Fruit fly (Drosophila melanogaster) whole organism, embryonic: Measurements from ENCODE around the gene CG34301.

ENCODE experiments used
- Bdp1 ChIP-seq: fragments of 200-800 bp; sonication (Bioruptor generic); optimal IDR thresholded peaks from 3 replicates; lab custom pipeline; 2016; ENCODE audit warnings: missing biosample characterization, missing genetic modification characterization
- CG10321 ChIP-seq: fragments of 200-800 bp; sonication (Bioruptor generic); IDR thresholded peaks from 2 replicates; pipeline ENCODE4 v1.3.6; 2022; ENCODE audit warnings: missing biosample characterization, missing genetic modification characterization
- CG12104 ChIP-seq: fragments of 200-800 bp; sonication (Bioruptor generic); optimal IDR thresholded peaks from 3 replicates; lab custom pipeline; 2016; ENCODE audit warnings: missing biosample characterization, missing genetic modification characterization
- CG12299 ChIP-seq: fragments of 200-800 bp; sonication (Bioruptor generic); optimal IDR thresholded peaks from 2 replicates; lab custom pipeline; 2018; ENCODE audit warnings: missing biosample characterization, mild to moderate bottlenecking, missing genetic modification characterization
- CG14050 ChIP-seq: fragments of 200-800 bp; sonication (Bioruptor generic); IDR thresholded peaks from 3 replicates; pipeline ENCODE4 v1.3.6; 2022; ENCODE audit warnings: missing biosample characterization, missing genetic modification characterization
- CG16779 ChIP-seq: fragments of 200-800 bp; sonication (Bioruptor generic); IDR thresholded peaks from 2 replicates; pipeline ENCODE4 v1.3.6; 2022; ENCODE audit warnings: missing biosample characterization, missing genetic modification characterization
- CG17328 ChIP-seq: fragments of 200-800 bp; sonication (Bioruptor generic); IDR thresholded peaks from 2 replicates; pipeline ENCODE4 v1.3.6; 2022; ENCODE audit warnings: missing biosample characterization, missing genetic modification characterization
- CG18476 ChIP-seq: fragments of 200-800 bp; sonication (Bioruptor generic); optimal IDR thresholded peaks from 2 replicates; lab custom pipeline; 2016; ENCODE audit warnings: missing biosample characterization, mild to moderate bottlenecking, missing genetic modification characterization
- CG18599 ChIP-seq: fragments of 200-800 bp; sonication (Bioruptor generic); optimal IDR thresholded peaks from 3 replicates; lab custom pipeline; 2017; ENCODE audit warnings: missing biosample characterization, missing genetic modification characterization, mild to moderate bottlenecking, moderate library complexity, missing genetic modification reagents
- CG2889 ChIP-seq: fragments of 200-800 bp; sonication (Bioruptor generic); IDR thresholded peaks from 3 replicates; pipeline ENCODE4 v1.3.6; 2022; ENCODE audit warnings: missing biosample characterization, missing genetic modification characterization
- CG30431 ChIP-seq: fragments of 200-800 bp; sonication (Bioruptor generic); optimal IDR thresholded peaks from 2 replicates; lab custom pipeline; 2017; ENCODE audit warnings: missing biosample characterization, missing genetic modification characterization
- CG3065 ChIP-seq: fragments of 200-800 bp; sonication (Bioruptor generic); optimal IDR thresholded peaks from 2 replicates; lab custom pipeline; 2016; ENCODE audit warnings: missing biosample characterization, missing genetic modification characterization
- CG3163 ChIP-seq: fragments of 200-800 bp; sonication (Bioruptor generic); optimal IDR thresholded peaks from 3 replicates; lab custom pipeline; 2016; ENCODE audit warnings: missing biosample characterization, missing genetic modification characterization
- CG42726 ChIP-seq: fragments of 200-800 bp; sonication (Bioruptor generic); IDR thresholded peaks from 2 replicates; pipeline ENCODE4 v1.3.6; 2022; ENCODE audit warnings: missing biosample characterization, missing genetic modification characterization; ENCODE audit not compliant: partially characterized antibody
- CG6175 ChIP-seq: fragments of 200-800 bp; sonication (Bioruptor generic); IDR thresholded peaks from 3 replicates; pipeline ENCODE4 v1.3.6; 2022; ENCODE audit warnings: missing biosample characterization, missing genetic modification characterization
- CG6254 ChIP-seq: fragments of 200-800 bp; sonication (Bioruptor generic); optimal IDR thresholded peaks from 3 replicates; lab custom pipeline; 2017; ENCODE audit warnings: mild to moderate bottlenecking, missing biosample characterization, missing genetic modification reagents, missing genetic modification characterization
- CG6791 ChIP-seq: fragments of 200-800 bp; sonication (Bioruptor generic); IDR thresholded peaks from 3 replicates; pipeline ENCODE4 v1.3.6; 2022; ENCODE audit warnings: missing biosample characterization, missing genetic modification characterization; ENCODE audit not compliant: partially characterized antibody
- CG7271 ChIP-seq: fragments of 200-800 bp; sonication (Bioruptor generic); optimal IDR thresholded peaks from 2 replicates; lab custom pipeline; 2018; ENCODE audit warnings: missing biosample characterization, mild to moderate bottlenecking, missing genetic modification characterization, moderate library complexity
- CG8089 ChIP-seq: fragments of 200-800 bp; sonication (Bioruptor generic); optimal IDR thresholded peaks from 3 replicates; lab custom pipeline; 2016; ENCODE audit warnings: missing biosample characterization, missing genetic modification characterization
- CG8359 ChIP-seq: fragments of 200-800 bp; sonication (Bioruptor generic); optimal IDR thresholded peaks from 2 replicates; lab custom pipeline; 2017; ENCODE audit warnings: missing biosample characterization, mild to moderate bottlenecking, missing genetic modification characterization, borderline replicate concordance
- CG8765 ChIP-seq: fragments of 200-800 bp; sonication (Bioruptor generic); IDR thresholded peaks from 2 replicates; pipeline ENCODE4 v1.3.6; 2022; ENCODE audit warnings: missing biosample characterization, missing genetic modification characterization
- CG8944 ChIP-seq: fragments of 200-800 bp; sonication (Bioruptor generic); optimal IDR thresholded peaks from 3 replicates; lab custom pipeline; 2016; ENCODE audit warnings: missing biosample characterization, missing genetic modification characterization
- CG9797 ChIP-seq: fragments of 200-800 bp; sonication (Bioruptor generic); optimal IDR thresholded peaks from 3 replicates; lab custom pipeline; 2018; ENCODE audit warnings: missing biosample characterization, mild to moderate bottlenecking, missing genetic modification characterization
- Dip3 ChIP-seq: fragments of 200-800 bp; sonication (Bioruptor generic); optimal IDR thresholded peaks from 3 replicates; lab custom pipeline; 2016; ENCODE audit warnings: missing biosample characterization, missing genetic modification characterization
- H15 ChIP-seq: fragments of 200-800 bp; sonication (Bioruptor generic); IDR thresholded peaks from 3 replicates; pipeline ENCODE4 v1.3.6; 2022; ENCODE audit warnings: missing biosample characterization, missing genetic modification characterization
- Hmx ChIP-seq: fragments of 200-800 bp; sonication (Bioruptor generic); optimal IDR thresholded peaks from 2 replicates; lab custom pipeline; 2016; ENCODE audit warnings: missing biosample characterization, missing genetic modification characterization
- Hr51 ChIP-seq, 2 experiments: fragments of 200-800 bp; sonication (Bioruptor generic); optimal IDR thresholded peaks; 2 replicates in 1 of 2; 3 replicates in 1 of 2; lab custom pipeline; 2016 to 2018; ENCODE audit warnings: missing biosample characterization in 2 of 2, missing genetic modification characterization in 2 of 2, mild to moderate bottlenecking in 1 of 2, moderate library complexity in 1 of 2
- Lim3 ChIP-seq: fragments of 200-800 bp; sonication (Bioruptor generic); IDR thresholded peaks from 2 replicates; pipeline ENCODE4 v1.3.6; 2022; ENCODE audit warnings: missing biosample characterization, missing genetic modification characterization
- Max ChIP-seq: fragments of 200-800 bp; sonication (Bioruptor generic); optimal IDR thresholded peaks from 2 replicates; lab custom pipeline; 2016; ENCODE audit warnings: missing biosample characterization, mild to moderate bottlenecking, missing genetic modification characterization
- Myb ChIP-seq: fragments of 200-800 bp; sonication (Bioruptor generic); optimal IDR thresholded peaks from 2 replicates; lab custom pipeline; 2016; ENCODE audit warnings: missing biosample characterization, missing genetic modification characterization
- Pdp1 ChIP-seq, 2 experiments: fragments of 200-800 bp; sonication (Bioruptor generic); optimal IDR thresholded peaks; 3 replicates each; lab custom pipeline; 2016; ENCODE audit warnings: missing biosample characterization in 2 of 2, missing genetic modification characterization in 2 of 2, mild to moderate bottlenecking in 1 of 2, moderate library complexity in 1 of 2
- Scr ChIP-seq: fragments of 200-800 bp; sonication (Bioruptor generic); IDR thresholded peaks from 2 replicates; pipeline ENCODE4 v1.3.6; 2022; ENCODE audit warnings: missing biosample characterization, missing genetic modification characterization; ENCODE audit not compliant: partially characterized antibody
- Side ChIP-seq: fragments of 200-800 bp; sonication (Bioruptor generic); optimal IDR thresholded peaks from 2 replicates; lab custom pipeline; 2016; ENCODE audit warnings: missing biosample characterization, missing genetic modification characterization
- Taf1 ChIP-seq: fragments of 200-800 bp; sonication (Bioruptor generic); IDR thresholded peaks from 2 replicates; pipeline ENCODE4 v1.3.6; 2022; ENCODE audit warnings: missing biosample characterization, missing genetic modification characterization
- Xrp1 ChIP-seq: fragments of 200-800 bp; sonication (Bioruptor generic); IDR thresholded peaks from 2 replicates; pipeline ENCODE4 v1.3.6; 2022; ENCODE audit warnings: missing biosample characterization, missing genetic modification characterization
- bsh ChIP-seq, 2 experiments: fragments of 200-800 bp; sonication (Bioruptor generic); optimal IDR thresholded peaks; 2 replicates each; lab custom pipeline; 2017 to 2018; ENCODE audit warnings: mild to moderate bottlenecking in 2 of 2, missing biosample characterization in 2 of 2, missing genetic modification characterization in 2 of 2, moderate library complexity in 1 of 2
- ci ChIP-seq: fragments of 200-800 bp; sonication (Bioruptor generic); IDR thresholded peaks from 3 replicates; pipeline ENCODE4 v1.3.6; 2022; ENCODE audit warnings: missing biosample characterization, missing genetic modification characterization
- dpn ChIP-seq, 2 experiments: fragments of 200-800 bp; sonication (Bioruptor generic); optimal IDR thresholded peaks; 3 replicates each; lab custom pipeline; 2016; ENCODE audit warnings: missing biosample characterization in 2 of 2, missing genetic modification characterization in 2 of 2
- eyg ChIP-seq: fragments of 200-800 bp; sonication (Bioruptor generic); optimal IDR thresholded peaks from 3 replicates; lab custom pipeline; 2016; ENCODE audit warnings: missing biosample characterization, missing genetic modification characterization
- fd96Cb ChIP-seq: fragments of 200-800 bp; sonication (Bioruptor generic); optimal IDR thresholded peaks from 2 replicates; lab custom pipeline; 2018; ENCODE audit warnings: missing biosample characterization, mild to moderate bottlenecking, missing genetic modification characterization, moderate library complexity
- gem ChIP-seq: fragments of 200-800 bp; sonication (Bioruptor generic); optimal IDR thresholded peaks from 2 replicates; lab custom pipeline; 2019; ENCODE audit warnings: missing biosample characterization, mild to moderate bottlenecking, missing genetic modification characterization, moderate library complexity
- h ChIP-seq: fragments of >200 bp; optimal IDR thresholded peaks from 2 replicates; lab custom pipeline; 2017
- jing ChIP-seq: fragments of 200-800 bp; sonication (Bioruptor generic); optimal IDR thresholded peaks from 2 replicates; lab custom pipeline; 2018; ENCODE audit warnings: missing biosample characterization, mild to moderate bottlenecking, missing genetic modification characterization
- prd ChIP-seq, 3 experiments: fragments of >200 bp in 2 of 3; fragments of 200-800 bp in 1 of 3; sonication (Bioruptor generic) in 1 of 3; optimal IDR thresholded peaks in 2 of 3; IDR thresholded peaks in 1 of 3; 2 replicates in 2 of 3; 3 replicates in 1 of 3; pipeline versions ENCODE4 v1.3.6 to Lab custom; 2017 to 2022; ENCODE audit warnings: missing biosample characterization in 1 of 3, missing genetic modification characterization in 1 of 3
- sens ChIP-seq: fragments of 200-800 bp; sonication (Bioruptor generic); peaks from one replicate; lab custom pipeline; 2016; ENCODE audit warnings: missing biosample characterization, missing genetic modification characterization
- stc ChIP-seq: fragments of 200-800 bp; sonication (Bioruptor generic); IDR thresholded peaks from 2 replicates; pipeline ENCODE4 v1.3.6; 2022; ENCODE audit warnings: missing biosample characterization, missing genetic modification characterization
- tx ChIP-seq: fragments of 200-800 bp; sonication (Bioruptor generic); optimal IDR thresholded peaks from 2 replicates; lab custom pipeline; 2016; ENCODE audit warnings: missing biosample characterization, missing genetic modification characterization
- unpg ChIP-seq: fragments of 200-800 bp; sonication (Bioruptor generic); optimal IDR thresholded peaks from 3 replicates; lab custom pipeline; 2018; ENCODE audit warnings: missing biosample characterization, mild to moderate bottlenecking, missing genetic modification characterization, moderate library complexity
- wek ChIP-seq: fragments of 200-800 bp; sonication (Bioruptor generic); optimal IDR thresholded peaks from 3 replicates; lab custom pipeline; 2018; ENCODE audit warnings: missing biosample characterization, mild to moderate bottlenecking, missing genetic modification characterization, moderate library complexity
- yki ChIP-seq: fragments of >200 bp; optimal IDR thresholded peaks from 3 replicates; lab custom pipeline; 2018
- zen2 ChIP-seq: fragments of 200-800 bp; sonication (Bioruptor generic); IDR thresholded peaks from 3 replicates; pipeline ENCODE4 v1.3.6; 2022; ENCODE audit warnings: missing biosample characterization, missing genetic modification characterization; ENCODE audit not compliant: partially characterized antibody

The CG34301 gene

dm6 chr3R:8784788-8785187 lies 11.6 kb downstream of the CG34301 start (continued):
- no peak for TF ChIP-seq prd (optimal IDR thresholded peaks at IDR 0.05; lab: Kevin White, UChicago)
- TF ChIP-seq prd (GFP tag; IDR thresholded peaks at IDR 0.05; lab: Robert Waterston, UW): peak; percentile 63
- no peak for TF ChIP-seq CG16779 (GFP tag; lab: Robert Waterston, UW)
- no peak for TF ChIP-seq CG8359 (GFP tag; lab: Kevin White, UChicago)
- TF ChIP-seq CG42726: no peak
- TF ChIP-seq Hmx: no peak
- TF ChIP-seq tx: peak; percentile 41
- TF ChIP-seq CG30431: no peak
- TF ChIP-seq bsh (GFP tag; optimal IDR thresholded peaks at IDR 0.05; lab: Kevin White, UChicago): no peak
- TF ChIP-seq CG2889 (GFP tag; lab: Robert Waterston, UW): no peak
- peak; percentile 44; the same call in 1 of the 2 replicates for TF ChIP-seq CG17328 (GFP tag; lab: Robert Waterston, UW)
- TF ChIP-seq Xrp1 (GFP tag; lab: Robert Waterston, UW): peak; percentile 66
- TF ChIP-seq CG9797: no peak
- TF ChIP-seq CG14050 (GFP tag; lab: Robert Waterston, UW): peak; percentile 44; the same call in 1 of the 3 replicates
- TF ChIP-seq CG8944: no peak
- TF ChIP-seq Taf1 (GFP tag; lab: Robert Waterston, UW): 0 out of 2 replicates have a peak, but pooled peaks have one; percentile 44
- no peak for TF ChIP-seq CG6791 (GFP tag; lab: Robert Waterston, UW)
- no peak for TF ChIP-seq stc (GFP tag; lab: Robert Waterston, UW)
- TF ChIP-seq CG3163 (GFP tag; lab: Kevin White, UChicago): no peak
- peak in 1 of 2 experiments; percentile 53 for TF ChIP-seq Pdp1 (GFP tag; optimal IDR thresholded peaks at IDR 0.05; lab: Kevin White, UChicago)
- TF ChIP-seq CG7271 (tag; lab: Kevin White, UChicago): no peak
- TF ChIP-seq CG18476 (GFP tag; lab: Kevin White, UChicago): peak; percentile 3
- no peak for TF ChIP-seq zen2 (GFP tag; lab: Robert Waterston, UW)
- peak; percentile 57 for TF ChIP-seq CG18599
- TF ChIP-seq CG8765 (GFP tag; lab: Robert Waterston, UW): no peak
- no peak for TF ChIP-seq CG12299 (tag; lab: Kevin White, UChicago)
- TF ChIP-seq Max: no peak
- TF ChIP-seq Bdp1: no peak
- TF ChIP-seq ci: peak; percentile 77
- no peak for TF ChIP-seq dpn (GFP tag; optimal IDR thresholded peaks at IDR 0.05; lab: Kevin White, UChicago)
- TF ChIP-seq unpg: no peak
- TF ChIP-seq wek (GFP tag; lab: Kevin White, UChicago): no peak
- TF ChIP-seq Side (GFP tag; lab: Kevin White, UChicago): no peak
- no peak for TF ChIP-seq fd96Cb (tag; lab: Kevin White, UChicago)
- TF ChIP-seq sens (GFP tag; lab: Kevin White, UChicago): peak; percentile 84
- no peak for TF ChIP-seq CG12104 (GFP tag; lab: Kevin White, UChicago)
- no peak for TF ChIP-seq Scr (GFP tag; lab: Robert Waterston, UW)
- no peak for TF ChIP-seq CG6254 (GFP tag; lab: Kevin White, UChicago)
- TF ChIP-seq jing (GFP tag; lab: Kevin White, UChicago): no peak
- no peak for TF ChIP-seq h (lab: Kevin White, UChicago)
- no peak for TF ChIP-seq CG3065 (GFP tag; lab: Kevin White, UChicago)
- no peak for TF ChIP-seq CG10321 (GFP tag; lab: Robert Waterston, UW)
- TF ChIP-seq Lim3 (GFP tag; lab: Robert Waterston, UW): no peak
- no peak for TF ChIP-seq gem (tag; lab: Kevin White, UChicago)
- TF ChIP-seq CG8089 (GFP tag; lab: Kevin White, UChicago): no peak
- TF ChIP-seq H15 (GFP tag; lab: Robert Waterston, UW): peak; percentile 54; the same call in 1 of the 3 replicates
- peak; percentile 43 for TF ChIP-seq Dip3
- no peak for TF ChIP-seq Myb (GFP tag; lab: Kevin White, UChicago)
- no peak for TF ChIP-seq yki (lab: Kevin White, UChicago)
- TF ChIP-seq Hr51 (GFP tag; optimal IDR thresholded peaks at IDR 0.05; lab: Kevin White, UChicago): no peak
- TF ChIP-seq eyg (GFP tag; lab: Kevin White, UChicago): no peak
- no peak for TF ChIP-seq CG6175 (GFP tag; lab: Robert Waterston, UW)
